Fruit fly (Drosophila melanogaster) whole organism, embryonic: ENCODE measurements around the gene CG18301.

Source experiments
- Ada2b ChIP-seq: fragments of 200-800 bp; sonication (Bioruptor generic); IDR thresholded peaks from 2 replicates; pipeline ENCODE4 v1.3.6; 2022; ENCODE audit warnings: missing biosample characterization, missing genetic modification characterization
- Antp ChIP-seq: fragments of 200-800 bp; sonication (Bioruptor generic); optimal IDR thresholded peaks from 3 replicates; lab custom pipeline; 2016; ENCODE audit warnings: missing biosample characterization, missing genetic modification characterization
- Atf-2 ChIP-seq: fragments of 200-800 bp; sonication (Bioruptor generic); optimal IDR thresholded peaks from 2 replicates; lab custom pipeline; 2016; ENCODE audit warnings: missing biosample characterization, missing genetic modification characterization
- Atf3 ChIP-seq: fragments of 200-800 bp; sonication (Bioruptor generic); optimal IDR thresholded peaks from 3 replicates; lab custom pipeline; 2016; ENCODE audit warnings: missing biosample characterization, missing genetic modification characterization
- B-H2 ChIP-seq: fragments of 200-800 bp; sonication (Bioruptor generic); optimal IDR thresholded peaks from 2 replicates; lab custom pipeline; 2018; ENCODE audit warnings: missing biosample characterization, mild to moderate bottlenecking, missing genetic modification characterization
- C15 ChIP-seq: fragments of 200-800 bp; sonication (Bioruptor generic); IDR thresholded peaks from 3 replicates; pipeline ENCODE4 v1.3.6; 2022; ENCODE audit warnings: missing biosample characterization, missing genetic modification characterization
- CG10366 ChIP-seq: fragments of 200-800 bp; sonication (Bioruptor generic); IDR thresholded peaks from 2 replicates; pipeline ENCODE4 v1.3.6; 2022; ENCODE audit warnings: missing biosample characterization, missing genetic modification characterization
- CG10654 ChIP-seq: fragments of 200-800 bp; sonication (Bioruptor generic); optimal IDR thresholded peaks from 2 replicates; lab custom pipeline; 2016; ENCODE audit warnings: missing biosample characterization, missing genetic modification characterization
- CG12104 ChIP-seq: fragments of 200-800 bp; sonication (Bioruptor generic); optimal IDR thresholded peaks from 3 replicates; lab custom pipeline; 2016; ENCODE audit warnings: missing biosample characterization, missing genetic modification characterization
- CG13287 ChIP-seq: fragments of 200-800 bp; sonication (Bioruptor generic); IDR thresholded peaks from 2 replicates; pipeline ENCODE4 v1.3.6; 2022; ENCODE audit warnings: missing biosample characterization, missing genetic modification characterization; ENCODE audit not compliant: partially characterized antibody
- CG13624 ChIP-seq: fragments of 200-800 bp; sonication (Bioruptor generic); optimal IDR thresholded peaks from 2 replicates; lab custom pipeline; 2016; ENCODE audit warnings: missing biosample characterization, missing genetic modification characterization
- CG14710 ChIP-seq: fragments of 200-800 bp; sonication (Bioruptor generic); optimal IDR thresholded peaks from 3 replicates; lab custom pipeline; 2019; ENCODE audit warnings: missing biosample characterization, mild to moderate bottlenecking, missing genetic modification characterization, moderate library complexity
- CG16863 ChIP-seq: fragments of 200-800 bp; sonication (Bioruptor generic); optimal IDR thresholded peaks from 3 replicates; lab custom pipeline; 2016; ENCODE audit warnings: missing biosample characterization, missing genetic modification characterization
- CG1792 ChIP-seq: fragments of 200-800 bp; sonication (Bioruptor generic); optimal IDR thresholded peaks from 2 replicates; lab custom pipeline; 2016; ENCODE audit warnings: missing biosample characterization, missing genetic modification characterization
- CG31441 ChIP-seq: fragments of 200-800 bp; sonication (Bioruptor generic); IDR thresholded peaks from 2 replicates; pipeline ENCODE4 v1.3.6; 2022; ENCODE audit warnings: missing biosample characterization, missing genetic modification characterization
- CG33557 ChIP-seq: fragments of 200-800 bp; sonication (Bioruptor generic); optimal IDR thresholded peaks from 2 replicates; lab custom pipeline; 2019; ENCODE audit warnings: missing biosample characterization, mild to moderate bottlenecking, missing genetic modification characterization, moderate library complexity
- CG5180 ChIP-seq: fragments of 200-800 bp; sonication (Bioruptor generic); optimal IDR thresholded peaks from 3 replicates; lab custom pipeline; 2017; ENCODE audit warnings: missing biosample characterization, missing genetic modification characterization, mild to moderate bottlenecking, moderate library complexity, missing genetic modification reagents
- CG6813 ChIP-seq: fragments of 200-800 bp; sonication (Bioruptor generic); optimal IDR thresholded peaks from 2 replicates; lab custom pipeline; 2017; ENCODE audit warnings: missing biosample characterization, missing genetic modification characterization, mild to moderate bottlenecking, moderate library complexity, missing genetic modification reagents
- CG9437 ChIP-seq: fragments of 200-800 bp; sonication (Bioruptor generic); optimal IDR thresholded peaks from 2 replicates; lab custom pipeline; 2018; ENCODE audit warnings: missing biosample characterization, mild to moderate bottlenecking, missing genetic modification characterization
- CoRest ChIP-seq: fragments of 200-800 bp; sonication (Bioruptor generic); optimal IDR thresholded peaks from 3 replicates; lab custom pipeline; 2018; ENCODE audit warnings: missing biosample characterization, mild to moderate bottlenecking, missing genetic modification characterization, moderate library complexity
- D ChIP-seq, 2 experiments: fragments of 200-800 bp in 1 of 2; fragments of >200 bp in 1 of 2; sonication (Bioruptor generic) in 1 of 2; optimal IDR thresholded peaks; 2 replicates in 1 of 2; 3 replicates in 1 of 2; lab custom pipeline; 2017; ENCODE audit warnings: mild to moderate bottlenecking in 1 of 2, missing biosample characterization in 1 of 2, missing genetic modification characterization in 1 of 2, missing genetic modification reagents in 1 of 2
- Dll ChIP-seq: fragments of 200-800 bp; sonication (Bioruptor generic); IDR thresholded peaks from 4 replicates; pipeline ENCODE4 v1.3.6; 2022; ENCODE audit warnings: missing biosample characterization, missing genetic modification characterization; ENCODE audit not compliant: partially characterized antibody
- HLH3B ChIP-seq: fragments of 200-800 bp; sonication (Bioruptor generic); IDR thresholded peaks from 2 replicates; pipeline ENCODE4 v1.3.6; 2022; ENCODE audit warnings: missing biosample characterization, missing genetic modification characterization
- Med ChIP-seq: fragments of 200-800 bp; sonication (Bioruptor generic); peaks from one replicate; lab custom pipeline; 2016; ENCODE audit warnings: missing biosample characterization, missing genetic modification characterization, mild to moderate bottlenecking, inconsistent platforms, moderate library complexity
- Myb ChIP-seq: fragments of 200-800 bp; sonication (Bioruptor generic); optimal IDR thresholded peaks from 2 replicates; lab custom pipeline; 2016; ENCODE audit warnings: missing biosample characterization, missing genetic modification characterization
- NC2α ChIP-seq: fragments of 200-800 bp; sonication (Bioruptor generic); optimal IDR thresholded peaks from 2 replicates; lab custom pipeline; 2016; ENCODE audit warnings: missing biosample characterization, missing genetic modification characterization
- Neu2 ChIP-seq: fragments of 200-800 bp; sonication (Bioruptor generic); optimal IDR thresholded peaks from 3 replicates; lab custom pipeline; 2016; ENCODE audit warnings: missing biosample characterization, missing genetic modification characterization, borderline replicate concordance
- Optix ChIP-seq: fragments of 200-800 bp; sonication (Bioruptor generic); IDR thresholded peaks from 3 replicates; pipeline ENCODE4 v1.3.6; 2022; ENCODE audit warnings: missing biosample characterization, missing genetic modification characterization
- Sin3A ChIP-seq: fragments of >200 bp; optimal IDR thresholded peaks from 2 replicates; lab custom pipeline; 2018
- Six4 ChIP-seq: fragments of 200-800 bp; sonication (Bioruptor generic); optimal IDR thresholded peaks from 2 replicates; lab custom pipeline; 2016; ENCODE audit warnings: missing biosample characterization, missing genetic modification characterization
- Stat92E ChIP-seq, 3 experiments: fragments of >200 bp in 2 of 3; fragments of 200-800 bp in 1 of 3; sonication (Bioruptor generic) in 1 of 3; optimal IDR thresholded peaks; 2 replicates each; lab custom pipeline; 2017 to 2019; ENCODE audit warnings: missing biosample characterization in 3 of 3, missing genetic modification characterization in 3 of 3, mild to moderate bottlenecking in 1 of 3, moderate library complexity in 1 of 3
- Tbp ChIP-seq: fragments of >200 bp; optimal IDR thresholded peaks from 2 replicates; lab custom pipeline; 2018; ENCODE audit warnings: missing biosample characterization, missing genetic modification characterization
- az2 ChIP-seq: fragments of 200-800 bp; sonication (Bioruptor generic); optimal IDR thresholded peaks from 3 replicates; lab custom pipeline; 2016; ENCODE audit warnings: missing biosample characterization, missing genetic modification characterization
- chif ChIP-seq, 2 experiments: fragments of 200-800 bp; sonication (Bioruptor generic); optimal IDR thresholded peaks; 3 replicates each; lab custom pipeline; 2016; ENCODE audit warnings: missing biosample characterization in 2 of 2, missing genetic modification characterization in 2 of 2
- klu ChIP-seq: fragments of 200-800 bp; sonication (Bioruptor generic); IDR thresholded peaks from 2 replicates; pipeline ENCODE4 v1.3.6; 2022; ENCODE audit warnings: missing biosample characterization, missing genetic modification characterization
- kni ChIP-seq: fragments of 200-800 bp; sonication (Bioruptor generic); optimal IDR thresholded peaks from 3 replicates; lab custom pipeline; 2017; ENCODE audit warnings: mild to moderate bottlenecking, missing biosample characterization, missing genetic modification reagents, missing genetic modification characterization
- lov ChIP-seq, 2 experiments: fragments of 200-800 bp in 1 of 2; fragments of >200 bp in 1 of 2; sonication (Bioruptor generic) in 1 of 2; IDR thresholded peaks in 1 of 2; optimal IDR thresholded peaks in 1 of 2; 2 replicates in 1 of 2; 3 replicates in 1 of 2; pipeline versions ENCODE4 v1.3.6 to Lab custom; 2017 to 2022; ENCODE audit warnings: missing biosample characterization in 1 of 2, missing genetic modification characterization in 1 of 2
- luna ChIP-seq: fragments of 200-800 bp; sonication (Bioruptor generic); optimal IDR thresholded peaks from 2 replicates; lab custom pipeline; 2016; ENCODE audit warnings: missing biosample characterization, missing genetic modification characterization
- nau ChIP-seq: fragments of 200-800 bp; sonication (Bioruptor generic); optimal IDR thresholded peaks from 3 replicates; lab custom pipeline; 2017; ENCODE audit warnings: missing biosample characterization, mild to moderate bottlenecking, missing genetic modification characterization, missing genetic modification reagents
- otp ChIP-seq: fragments of 200-800 bp; sonication (Bioruptor generic); IDR thresholded peaks from 3 replicates; pipeline ENCODE4, ENCODE4 v1.3.6; 2022; ENCODE audit warnings: missing biosample characterization, missing genetic modification characterization
- p53 ChIP-seq: fragments of 200-800 bp; sonication (Bioruptor generic); optimal IDR thresholded peaks from 2 replicates; lab custom pipeline; 2016; ENCODE audit warnings: missing biosample characterization, missing genetic modification characterization
- pb ChIP-seq: fragments of 200-800 bp; sonication (Bioruptor generic); optimal IDR thresholded peaks from 3 replicates; lab custom pipeline; 2016; ENCODE audit warnings: missing biosample characterization, missing genetic modification characterization
- repo ChIP-seq: fragments of 200-800 bp; sonication (Bioruptor generic); optimal IDR thresholded peaks from 2 replicates; lab custom pipeline; 2016; ENCODE audit warnings: missing biosample characterization, missing genetic modification characterization
- rib ChIP-seq: fragments of 200-800 bp; sonication (Bioruptor generic); IDR thresholded peaks from 2 replicates; pipeline ENCODE4 v1.3.6; 2022; ENCODE audit warnings: missing biosample characterization, missing genetic modification characterization
- sens-2 ChIP-seq: fragments of 200-800 bp; sonication (Bioruptor generic); IDR thresholded peaks from 2 replicates; pipeline ENCODE4 v1.3.6; 2022; ENCODE audit warnings: missing biosample characterization, missing genetic modification characterization
- sima ChIP-seq: fragments of 200-800 bp; sonication (Bioruptor generic); optimal IDR thresholded peaks from 2 replicates; lab custom pipeline; 2016; ENCODE audit warnings: missing biosample characterization, missing genetic modification characterization
- sisA ChIP-seq: fragments of 200-800 bp; sonication (Bioruptor generic); IDR thresholded peaks from 2 replicates; pipeline ENCODE4 v1.3.6; 2022; ENCODE audit warnings: missing biosample characterization, missing genetic modification characterization
- ttk ChIP-seq: fragments of 200-800 bp; sonication (Bioruptor generic); IDR thresholded peaks from 2 replicates; pipeline ENCODE4 v2.1.2; 2022; ENCODE audit warnings: missing biosample characterization, missing genetic modification characterization
- usp ChIP-seq: fragments of >200 bp; optimal IDR thresholded peaks from 2 replicates; lab custom pipeline; 2017; ENCODE audit warnings: missing biosample characterization, missing genetic modification characterization
- wdn ChIP-seq: fragments of 200-800 bp; sonication (Bioruptor generic); IDR thresholded peaks from 2 replicates; pipeline ENCODE4 v1.3.6; 2022; ENCODE audit warnings: missing biosample characterization, missing genetic modification characterization
- zen ChIP-seq: fragments of 200-800 bp; sonication (Bioruptor generic); optimal IDR thresholded peaks from 3 replicates; lab custom pipeline; 2018; ENCODE audit warnings: missing biosample characterization, mild to moderate bottlenecking, missing genetic modification characterization, moderate library complexity

Gene CG18301

dm6 chr2L:10519225-10519624, 12.4 kb upstream of the CG18301 start (continued):
- TF ChIP-seq rib (GFP tag; lab: Robert Waterston, UW) (peak; percentile 39; the same call in 1 of the 2 replicates), CG13287 (GFP tag; lab: Robert Waterston, UW) (no peak), kni (no peak), CG9437 (GFP tag; lab: Kevin White, UChicago) (no peak), chif (GFP tag; optimal IDR thresholded peaks at IDR 0.05; lab: Kevin White, UChicago) (peak in 1 of 2 experiments; percentile 38), Stat92E (GFP tag; optimal IDR thresholded peaks at IDR 0.05; lab: Kevin White, UChicago) (no peak), pb (GFP tag; lab: Kevin White, UChicago) (no peak), sisA (GFP tag; lab: Robert Waterston, UW) (peak; percentile 62), B-H2 (GFP tag; lab: Kevin White, UChicago) (no peak), zen (tag; lab: Kevin White, UChicago) (no peak), D (optimal IDR thresholded peaks at IDR 0.05; lab: Kevin White, UChicago) (no peak), D (GFP tag; optimal IDR thresholded peaks at IDR 0.05; lab: Kevin White, UChicago) (peak; percentile 10), repo (GFP tag; lab: Kevin White, UChicago) (no peak), Med (GFP tag; lab: Kevin White, UChicago) (peak; percentile 88), CG6813 (peak; percentile 30), CG33557 (GFP tag; lab: Kevin White, UChicago) (no peak), Myb (GFP tag; lab: Kevin White, UChicago) (peak; percentile 37), NC2α (no peak), Neu2 (GFP tag; lab: Kevin White, UChicago) (no peak), otp (GFP tag; lab: Robert Waterston, UW) (peak; percentile 74; the same call in 2 of the 3 replicates), CG14710 (tag; lab: Kevin White, UChicago) (peak; percentile 11), lov (optimal IDR thresholded peaks at IDR 0.05; lab: Kevin White, UChicago) (no peak), lov (GFP tag; IDR thresholded peaks at IDR 0.05; lab: Robert Waterston, UW) (no peak), CoRest (tag; lab: Kevin White, UChicago) (peak; percentile 53), Sin3A (lab: Kevin White, UChicago) (no peak), C15 (GFP tag; lab: Robert Waterston, UW) (no peak), sima (GFP tag; lab: Kevin White, UChicago) (no peak), luna (no peak), Atf3 (GFP tag; lab: Kevin White, UChicago) (no peak), wdn (GFP tag; lab: Robert Waterston, UW) (peak; percentile 69), Dll (no peak), Atf-2 (GFP tag; lab: Kevin White, UChicago) (peak; percentile 36), CG10366 (peak; percentile 64), CG31441 (GFP tag; lab: Robert Waterston, UW) (peak; percentile 48; the same call in 1 of the 2 replicates), HLH3B (peak; percentile 71), klu (0 out of 2 replicates have a peak, but pooled peaks have one; percentile 24), sens-2 (GFP tag; lab: Robert Waterston, UW) (peak; percentile 52; the same call in 1 of the 2 replicates), Six4 (GFP tag; lab: Kevin White, UChicago) (no peak), CG16863 (no peak), p53 (GFP tag; lab: Kevin White, UChicago) (no peak), CG5180 (GFP tag; lab: Kevin White, UChicago) (peak; percentile 15), usp (GFP tag; lab: Kevin White, UChicago) (no peak), CG10654 (GFP tag; lab: Kevin White, UChicago) (peak; percentile 14), nau (GFP tag; lab: Kevin White, UChicago) (peak; percentile 36), CG13624 (peak; percentile 54), ttk (peak; percentile 47; the same call in 1 of the 2 replicates), Ada2b (GFP tag; lab: Robert Waterston, UW) (peak; percentile 58), CG12104 (GFP tag; lab: Kevin White, UChicago) (peak; percentile 29), Antp (GFP tag; lab: Kevin White, UChicago) (peak; percentile 23), az2 (GFP tag; lab: Kevin White, UChicago) (no peak), Optix (GFP tag; lab: Robert Waterston, UW) (no peak), CG1792 (GFP tag; lab: Kevin White, UChicago) (peak; percentile 21), Tbp (GFP tag; lab: Kevin White, UChicago) (no peak)
